Worm (Caenorhabditis elegans) whole organism, L4 larva: ENCODE results near the gene pqn-92.
A peak's percentile ranks its signal among the peaks of the same experiment; 100 is the strongest.

ENCODE experiments used
- F10B5.3 ChIP-seq: sonication (generic microtip); optimal IDR thresholded peaks from 2 replicates; lab custom pipeline; 2016; ENCODE audit warnings: mild to moderate bottlenecking, missing genetic modification characterization, missing compliant biosample characterization
- F26F4.8 ChIP-seq: fragments of 200-800 bp; sonication (Bioruptor generic); conservative IDR thresholded peaks from 2 replicates; pipeline ENCODE4 v1.3.6; 2022; ENCODE audit warnings: missing genetic modification characterization, missing compliant biosample characterization
- F37D6.2 ChIP-seq: sonication (generic microtip); optimal IDR thresholded peaks from 2 replicates; lab custom pipeline; 2016; ENCODE audit warnings: mild to moderate bottlenecking, missing genetic modification characterization, missing compliant biosample characterization
- F49E8.2 ChIP-seq: sonication (generic microtip); optimal IDR thresholded peaks from 2 replicates; lab custom pipeline; 2016; ENCODE audit warnings: missing compliant biosample characterization, mild to moderate bottlenecking, missing genetic modification characterization, borderline replicate concordance
- R02D3.7 ChIP-seq: fragments of 150-350 bp; sonication (generic microtip); optimal IDR thresholded peaks from 3 replicates; lab custom pipeline; 2014; ENCODE audit warnings: missing biosample characterization, missing genetic modification characterization
- T26A8.4 ChIP-seq: fragments of 200-800 bp; sonication (Bioruptor generic); IDR thresholded peaks from 2 replicates; pipeline ENCODE4 v1.3.6; 2022; ENCODE audit warnings: missing genetic modification characterization, missing compliant biosample characterization
- aha-1 ChIP-seq: fragments of 150-350 bp; peaks from one replicate; lab custom pipeline; 2014; ENCODE audit warnings: missing biosample characterization, missing genetic modification characterization
- aly-2 ChIP-seq: sonication (generic microtip); optimal IDR thresholded peaks from 2 replicates; lab custom pipeline; 2018; ENCODE audit warnings: missing biosample characterization, missing genetic modification characterization
- ama-1 ChIP-seq: fragments of 150-350 bp; optimal IDR thresholded peaks from 2 replicates; lab custom pipeline; 2014; ENCODE audit warnings: inconsistent platforms, mixed read lengths
- arid-1 ChIP-seq: fragments of 200-800 bp; sonication (Bioruptor generic); conservative IDR thresholded peaks from 2 replicates; pipeline ENCODE4 v1.3.6; 2022; ENCODE audit warnings: missing genetic modification reagents, missing genetic modification characterization, missing compliant biosample characterization
- ceh-44 ChIP-seq: fragments of 200-800 bp; sonication (Bioruptor generic); IDR thresholded peaks from 2 replicates; pipeline ENCODE4 v1.3.6; 2022; ENCODE audit warnings: missing genetic modification reagents, missing genetic modification characterization, missing compliant biosample characterization
- ceh-82 ChIP-seq: sonication (generic microtip); optimal IDR thresholded peaks from 2 replicates; lab custom pipeline; 2017; ENCODE audit warnings: missing biosample characterization, missing genetic modification characterization
- daf-8 ChIP-seq: fragments of 200-800 bp; sonication (Bioruptor generic); IDR thresholded peaks from 2 replicates; pipeline ENCODE4 v1.3.6; 2022; ENCODE audit warnings: missing genetic modification characterization, missing compliant biosample characterization
- dmd-6 ChIP-seq: fragments of 200-800 bp; sonication (Bioruptor generic); IDR thresholded peaks from 2 replicates; pipeline ENCODE4 v1.3.6; 2022; ENCODE audit warnings: missing genetic modification reagents, missing genetic modification characterization, missing compliant biosample characterization
- dpl-1 ChIP-seq: fragments of 150-350 bp; optimal IDR thresholded peaks from 2 replicates; lab custom pipeline; 2014; ENCODE audit warnings: missing biosample characterization, missing genetic modification reagents, missing genetic modification characterization
- dve-1 ChIP-seq: sonication (generic microtip); optimal IDR thresholded peaks from 2 replicates; lab custom pipeline; 2017; ENCODE audit warnings: antibody characterized with exemption, mild to moderate bottlenecking, missing genetic modification characterization, missing compliant biosample characterization; ENCODE audit not compliant: insufficient read depth
- egl-43 ChIP-seq: fragments of 200-800 bp; sonication (Bioruptor generic); IDR thresholded peaks from 2 replicates; pipeline ENCODE4 v1.3.6; 2022; ENCODE audit warnings: missing genetic modification reagents, missing genetic modification characterization, missing compliant biosample characterization
- fos-1 ChIP-seq: fragments of 150-350 bp; optimal IDR thresholded peaks from 2 replicates; lab custom pipeline; 2014; ENCODE audit warnings: missing biosample characterization, missing genetic modification characterization
- gei-8 ChIP-seq: fragments of 200-800 bp; sonication (Bioruptor generic); optimal IDR thresholded peaks from 2 replicates; lab custom pipeline; 2018; ENCODE audit warnings: mild to moderate bottlenecking, missing genetic modification characterization, missing compliant biosample characterization
- hlh-11 ChIP-seq: fragments of 200-800 bp; sonication (Bioruptor generic); optimal IDR thresholded peaks from 2 replicates; lab custom pipeline; 2018; ENCODE audit warnings: mild to moderate bottlenecking, missing genetic modification characterization, missing compliant biosample characterization
- lim-7 ChIP-seq: fragments of 200-800 bp; sonication (Bioruptor generic); IDR thresholded peaks from 2 replicates; pipeline ENCODE4 v1.3.6; 2022; ENCODE audit warnings: missing genetic modification characterization, missing compliant biosample characterization
- lin-1 ChIP-seq: fragments of 200-800 bp; sonication (Bioruptor generic); IDR thresholded peaks from 2 replicates; pipeline ENCODE4 v1.3.6; 2022; ENCODE audit warnings: missing genetic modification reagents, missing genetic modification characterization, missing compliant biosample characterization
- lin-13 ChIP-seq: fragments of 150-350 bp; optimal IDR thresholded peaks from 2 replicates; lab custom pipeline; 2014; ENCODE audit warnings: missing biosample characterization, missing genetic modification reagents, missing genetic modification characterization
- lin-38 ChIP-seq: fragments of 200-800 bp; sonication (Bioruptor generic); IDR thresholded peaks from 2 replicates; pipeline ENCODE4 v1.3.6; 2022; ENCODE audit warnings: missing genetic modification reagents, missing genetic modification characterization, missing compliant biosample characterization
- lir-3 ChIP-seq: sonication (generic microtip); optimal IDR thresholded peaks from 2 replicates; lab custom pipeline; 2016; ENCODE audit warnings: mild to moderate bottlenecking, missing genetic modification characterization, missing compliant biosample characterization
- lsy-2 ChIP-seq, 2 experiments: fragments of 150-350 bp in 1 of 2; sonication (generic microtip) in 1 of 2; optimal IDR thresholded peaks; 2 replicates each; lab custom pipeline; 2014 to 2017; ENCODE audit warnings: missing biosample characterization in 2 of 2, missing genetic modification characterization in 2 of 2
- madf-5 ChIP-seq, 2 experiments: fragments of 200-800 bp; sonication (Bioruptor generic); IDR thresholded peaks; 2 replicates each; pipeline ENCODE4 v1.3.6; 2022; ENCODE audit warnings: missing compliant biosample characterization in 2 of 2, missing genetic modification characterization in 2 of 2
- madf-9 ChIP-seq: fragments of 200-800 bp; sonication (Bioruptor generic); conservative IDR thresholded peaks from 2 replicates; pipeline ENCODE4 v1.3.6; 2022; ENCODE audit warnings: missing genetic modification reagents, missing genetic modification characterization, missing compliant biosample characterization
- mdl-1 ChIP-seq, 2 experiments: fragments of 150-350 bp in 1 of 2; sonication (generic microtip) in 1 of 2; optimal IDR thresholded peaks; 2 replicates each; lab custom pipeline; 2014 to 2017; ENCODE audit warnings: missing biosample characterization in 2 of 2, missing genetic modification characterization in 2 of 2
- mes-2 ChIP-seq: sonication (generic microtip); optimal IDR thresholded peaks from 2 replicates; lab custom pipeline; 2016; ENCODE audit warnings: missing genotype, mild to moderate bottlenecking, missing genetic modification characterization, missing compliant biosample characterization; ENCODE audit not compliant: poor library complexity, severe bottlenecking
- mxl-2 ChIP-seq: fragments of 200-800 bp; sonication (Bioruptor generic); conservative IDR thresholded peaks from 2 replicates; pipeline ENCODE4 v1.3.6; 2022; ENCODE audit warnings: missing genetic modification reagents, missing genetic modification characterization, missing compliant biosample characterization
- nhr-10 ChIP-seq: fragments of 150-350 bp; optimal IDR thresholded peaks from 2 replicates; lab custom pipeline; 2014; ENCODE audit warnings: missing biosample characterization, missing genetic modification characterization
- nhr-11 ChIP-seq: fragments of 150-350 bp; optimal IDR thresholded peaks from 2 replicates; lab custom pipeline; 2014; ENCODE audit warnings: missing biosample characterization, missing genetic modification characterization
- nhr-25 ChIP-seq: sonication (generic microtip); optimal IDR thresholded peaks from 2 replicates; lab custom pipeline; 2017; ENCODE audit warnings: missing genetic modification characterization, mild to moderate bottlenecking, missing compliant biosample characterization, antibody characterized with exemption, moderate library complexity, borderline replicate concordance; ENCODE audit not compliant: insufficient read depth
- nhr-28 ChIP-seq: fragments of 150-350 bp; optimal IDR thresholded peaks from 2 replicates; lab custom pipeline; 2014; ENCODE audit warnings: missing biosample characterization, missing genetic modification characterization
- nhr-41 ChIP-seq: fragments of 200-800 bp; sonication (Bioruptor generic); IDR thresholded peaks from 2 replicates; pipeline ENCODE4 v1.3.6; 2022; ENCODE audit warnings: missing genetic modification reagents, missing genetic modification characterization, missing compliant biosample characterization
- nhr-42 ChIP-seq: fragments of 200-800 bp; sonication (Bioruptor generic); IDR thresholded peaks from 2 replicates; pipeline ENCODE4 v1.3.6; 2022; ENCODE audit warnings: missing genetic modification characterization, missing compliant biosample characterization
- nhr-76 ChIP-seq: fragments of 150-350 bp; optimal IDR thresholded peaks from 2 replicates; lab custom pipeline; 2014; ENCODE audit warnings: missing biosample characterization, missing genetic modification characterization
- nhr-77 ChIP-seq: fragments of 150-350 bp; optimal IDR thresholded peaks from 2 replicates; lab custom pipeline; 2014; ENCODE audit warnings: missing biosample characterization, missing genetic modification characterization
- pqm-1 ChIP-seq: sonication (generic microtip); optimal IDR thresholded peaks from 2 replicates; lab custom pipeline; 2017; ENCODE audit warnings: missing biosample characterization, missing genetic modification characterization
- rbr-2 ChIP-seq: sonication (generic microtip); optimal IDR thresholded peaks from 2 replicates; lab custom pipeline; 2016; ENCODE audit warnings: missing genotype, missing genetic modification characterization, missing compliant biosample characterization
- saeg-2 ChIP-seq: fragments of 200-800 bp; sonication (Bioruptor generic); IDR thresholded peaks from 2 replicates; pipeline ENCODE4 v1.3.6; 2022; ENCODE audit warnings: missing genetic modification reagents, missing genetic modification characterization, missing compliant biosample characterization
- set-16 ChIP-seq: fragments of 200-800 bp; sonication (Bioruptor generic); IDR thresholded peaks from 2 replicates; pipeline ENCODE4 v1.3.6; 2022; ENCODE audit warnings: missing genetic modification reagents, missing genetic modification characterization, missing compliant biosample characterization
- snpc-1.2 ChIP-seq: fragments of 200-800 bp; sonication (Bioruptor generic); IDR thresholded peaks from 2 replicates; pipeline ENCODE4 v1.3.6; 2022; ENCODE audit warnings: missing genetic modification reagents, missing genetic modification characterization, missing compliant biosample characterization
- snpc-4 ChIP-seq: fragments of 150-350 bp; optimal IDR thresholded peaks from 2 replicates; lab custom pipeline; 2014; ENCODE audit warnings: missing biosample characterization, missing genetic modification characterization
- spr-1 ChIP-seq: sonication (generic microtip); optimal IDR thresholded peaks from 2 replicates; lab custom pipeline; 2016; ENCODE audit warnings: mild to moderate bottlenecking, missing genetic modification characterization, missing compliant biosample characterization
- spr-3 ChIP-seq: fragments of 200-800 bp; sonication (Bioruptor generic); optimal IDR thresholded peaks from 2 replicates; lab custom pipeline; 2018; ENCODE audit warnings: mild to moderate bottlenecking, missing genetic modification characterization, missing compliant biosample characterization
- tag-97 ChIP-seq: fragments of 200-800 bp; sonication (Bioruptor generic); IDR thresholded peaks from 2 replicates; pipeline ENCODE4 v1.3.6; 2022; ENCODE audit warnings: missing genetic modification characterization, missing compliant biosample characterization
- tra-1 ChIP-seq: fragments of 200-800 bp; sonication (Bioruptor generic); IDR thresholded peaks from 2 replicates; pipeline ENCODE4 v1.3.6; 2022; ENCODE audit warnings: missing genetic modification reagents, missing genetic modification characterization, missing compliant biosample characterization
- vab-7 ChIP-seq: fragments of 200-800 bp; sonication (Bioruptor generic); IDR thresholded peaks from 2 replicates; pipeline ENCODE4 v1.3.6; 2022; ENCODE audit warnings: missing genetic modification reagents, missing genetic modification characterization, missing compliant biosample characterization
- zag-1 ChIP-seq: fragments of 150-350 bp; optimal IDR thresholded peaks from 2 replicates; lab custom pipeline; 2014; ENCODE audit warnings: missing biosample characterization, missing genetic modification characterization
- zip-2 ChIP-seq: fragments of 150-350 bp; optimal IDR thresholded peaks from 2 replicates; lab custom pipeline; 2014; ENCODE audit warnings: missing biosample characterization, missing genetic modification characterization
- ztf-7 ChIP-seq: fragments of 150-350 bp; optimal IDR thresholded peaks from 2 replicates; lab custom pipeline; 2014; ENCODE audit warnings: missing biosample characterization, missing genetic modification characterization

Gene pqn-92

ce11 chrIII:12351301-12351700 is 43.7 kb downstream of the pqn-92 start, which contains the start of the genes pph-4.1 and Y75B8A.31 (continued):
- TF ChIP-seq nhr-25 (tag; lab: Kevin White, UChicago) (no peak), nhr-11 (no peak), lim-7 (GFP tag; lab: Robert Waterston, UW) (no peak), ceh-82 (no peak), F37D6.2 (peak; percentile 62), dmd-6 (peak; percentile 75), zag-1 (no peak), aha-1 (no peak), lin-1 (peak; percentile 59; the same call in 1 of the 2 replicates), snpc-1.2 (GFP tag; lab: Robert Waterston, UW) (no peak), lin-38 (GFP tag; lab: Robert Waterston, UW) (peak; percentile 99), dve-1 (tag; lab: Kevin White, UChicago) (peak; percentile 84), madf-5 (GFP tag; IDR thresholded peaks at IDR 0.05; lab: Robert Waterston, UW) (no peak), rbr-2 (peak; percentile 80), lir-3 (tag; lab: Kevin White, UChicago) (no peak), saeg-2 (GFP tag; lab: Robert Waterston, UW) (no peak), ama-1 (lab: Kevin White, UChicago) (no peak), arid-1 (GFP tag; lab: Robert Waterston, UW) (peak; percentile 54; the same call in 1 of the 2 replicates), nhr-76 (no peak), ztf-7 (peak; percentile 22), F26F4.8 (GFP tag; lab: Robert Waterston, UW) (no peak), hlh-11 (peak; percentile 75), tra-1 (no peak), lsy-2 (tag; optimal IDR thresholded peaks at IDR 0.05; lab: Kevin White, UChicago) (peak in 1 of 2 experiments; percentile 91), pqm-1 (tag; lab: Kevin White, UChicago) (no peak), madf-9 (no peak; the same call in 1 of the 2 replicates), nhr-41 (GFP tag; lab: Robert Waterston, UW) (no peak), dpl-1 (GFP tag; lab: Kevin White, UChicago) (peak; percentile 83), nhr-28 (tag; lab: Kevin White, UChicago) (peak; percentile 71), vab-7 (GFP tag; lab: Robert Waterston, UW) (no peak), T26A8.4 (GFP tag; lab: Robert Waterston, UW) (peak; percentile 53), mxl-2 (GFP tag; lab: Robert Waterston, UW) (no peak), nhr-42 (GFP tag; lab: Robert Waterston, UW) (no peak), spr-1 (peak; percentile 41), mes-2 (peak; percentile 99), set-16 (GFP tag; lab: Robert Waterston, UW) (no peak), mdl-1 (tag; optimal IDR thresholded peaks at IDR 0.05; lab: Kevin White, UChicago) (no peak), snpc-4 (tag; lab: Kevin White, UChicago) (no peak), daf-8 (GFP tag; lab: Robert Waterston, UW) (no peak), egl-43 (GFP tag; lab: Robert Waterston, UW) (no peak), nhr-10 (tag; lab: Kevin White, UChicago) (no peak), tag-97 (GFP tag; lab: Robert Waterston, UW) (no peak), F49E8.2 (tag; lab: Kevin White, UChicago) (peak; percentile 34), nhr-77 (tag; lab: Kevin White, UChicago) (peak; percentile 65), spr-3 (GFP tag; lab: Kevin White, UChicago) (no peak), aly-2 (tag; lab: Kevin White, UChicago) (no peak), ceh-44 (GFP tag; lab: Robert Waterston, UW) (0 out of 2 replicates have a peak, but pooled peaks have one; percentile 31), gei-8 (GFP tag; lab: Kevin White, UChicago) (no peak), lin-13 (GFP tag; lab: Kevin White, UChicago) (peak; percentile 81), zip-2 (tag; lab: Kevin White, UChicago) (no peak), fos-1 (tag; lab: Kevin White, UChicago) (no peak), R02D3.7 (tag; lab: Kevin White, UChicago) (no peak), F10B5.3 (peak; percentile 25)
